Worm (Caenorhabditis elegans): ENCODE measurements around the gene srd-23.

- no peak for TF ChIP-seq F13H6.1 (tag; optimal IDR thresholded peaks at IDR 0.05)
- no peak for TF ChIP-seq aly-2 (tag; optimal IDR thresholded peaks at IDR 0.05)
- no peak for TF ChIP-seq elt-3 (tag; optimal IDR thresholded peaks at IDR 0.05)
- no peak for TF ChIP-seq mdl-1 (tag; optimal IDR thresholded peaks at IDR 0.05)
- TF ChIP-seq gmeb-1 (tag; optimal IDR thresholded peaks at IDR 0.05): no peak
Measured at ce11 chrIV:15179615-15180014, at the start of gene srd-23.
